Worm (Caenorhabditis elegans): ENCODE measurements around the gene str-165.

The str-165 gene

ce11 chrV:13830813-13831212 lies at the start of gene str-165:
Gene str-165 (plus strand): TSS chrV:13831113.
- TF ChIP-seq ceh-39 (tag; optimal IDR thresholded peaks at IDR 0.05): no peak
- TF ChIP-seq ceh-83 (GFP tag; optimal IDR thresholded peaks at IDR 0.05): no peak
- TF ChIP-seq zip-8 (tag; optimal IDR thresholded peaks at IDR 0.05): no peak
- TF ChIP-seq pha-4 (tag; optimal IDR thresholded peaks at IDR 0.05): no peak
- TF ChIP-seq lsy-2 (tag; optimal IDR thresholded peaks at IDR 0.05): no peak
- no peak for TF ChIP-seq ham-2 (GFP tag; optimal IDR thresholded peaks at IDR 0.05)
- TF ChIP-seq nhr-12 (tag; optimal IDR thresholded peaks at IDR 0.05): no peak
- no peak for TF ChIP-seq mls-2 (tag; optimal IDR thresholded peaks at IDR 0.05)
- no peak for TF ChIP-seq unc-62 (GFP tag; optimal IDR thresholded peaks at IDR 0.05)
- no peak for TF ChIP-seq snpc-4 (tag; optimal IDR thresholded peaks at IDR 0.05)
- TF ChIP-seq ceh-43 (GFP tag; optimal IDR thresholded peaks at IDR 0.05): no peak
- no peak for TF ChIP-seq lin-13 (tag; optimal IDR thresholded peaks at IDR 0.05)
- TF ChIP-seq unc-120 (tag; optimal IDR thresholded peaks at IDR 0.05; ENCODE audit: poor library complexity, severe bottlenecking): no peak
- TF ChIP-seq M03D4.4 (tag; optimal IDR thresholded peaks at IDR 0.05): no peak
- TF ChIP-seq ces-1 (GFP tag; optimal IDR thresholded peaks at IDR 0.05): no peak

DNA sequence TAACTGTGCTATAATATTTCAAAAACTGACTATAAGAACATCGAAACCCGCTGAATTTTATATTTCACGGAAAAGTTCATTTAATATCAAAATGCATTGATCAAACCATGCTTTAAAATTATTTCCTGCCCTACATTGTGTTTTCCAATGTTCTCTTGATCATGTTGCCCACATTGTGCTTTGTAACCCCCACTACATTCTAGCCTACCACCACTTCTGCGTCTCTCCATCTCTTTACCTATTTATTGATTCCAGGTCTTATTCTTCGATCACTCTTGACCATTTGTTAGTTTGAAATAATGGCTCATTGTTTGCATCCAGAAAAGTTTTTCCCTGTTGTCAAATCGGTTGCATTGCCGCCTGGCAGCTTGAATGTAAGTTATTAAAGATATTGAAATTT lies 48.7 kb upstream of the str-165 start, which contains the start of gene decr-1.1:
TSS of gene decr-1.1 (plus strand) at position 210 of the 400 bp plus-strand sequence.
- TF ChIP-seq mep-1 (tag; optimal IDR thresholded peaks at IDR 0.05): no peak
- peak; percentile 19 for TF ChIP-seq nhr-12 (tag; optimal IDR thresholded peaks at IDR 0.05)

ce11 chrV:13785767-13786166 lies 45.1 kb upstream of the str-165 start:
- TF ChIP-seq ceh-43 (GFP tag; optimal IDR thresholded peaks at IDR 0.05) (no peak), ceh-83 (GFP tag; optimal IDR thresholded peaks at IDR 0.05) (no peak), sptf-1 (tag; optimal IDR thresholded peaks at IDR 0.05) (no peak), sem-2 (GFP tag; optimal IDR thresholded peaks at IDR 0.05) (no peak), ces-1 (GFP tag; optimal IDR thresholded peaks at IDR 0.05) (no peak), drap-1 (GFP tag; optimal IDR thresholded peaks at IDR 0.05) (no peak), lin-13 (tag; optimal IDR thresholded peaks at IDR 0.05) (no peak), nhr-12 (tag; optimal IDR thresholded peaks at IDR 0.05) (no peak), unc-120 (tag; optimal IDR thresholded peaks at IDR 0.05; ENCODE audit: poor library complexity, severe bottlenecking) (no peak), ztf-11 (tag; optimal IDR thresholded peaks at IDR 0.05) (no peak), nhr-2 (tag; optimal IDR thresholded peaks at IDR 0.05) (no peak), elt-1 (tag; optimal IDR thresholded peaks at IDR 0.05; ENCODE audit: borderline replicate concordance, insufficient read depth) (no peak), flh-1 (GFP tag; optimal IDR thresholded peaks at IDR 0.05) (no peak), ham-2 (GFP tag; optimal IDR thresholded peaks at IDR 0.05) (no peak), mab-5 (tag; optimal IDR thresholded peaks at IDR 0.05) (no peak), unc-62 (GFP tag; optimal IDR thresholded peaks at IDR 0.05) (no peak), lin-32 (GFP tag; optimal IDR thresholded peaks at IDR 0.05) (no peak), nhr-28 (tag; optimal IDR thresholded peaks at IDR 0.05) (no peak), hlh-1 (tag; optimal IDR thresholded peaks at IDR 0.05) (no peak)

DNA sequence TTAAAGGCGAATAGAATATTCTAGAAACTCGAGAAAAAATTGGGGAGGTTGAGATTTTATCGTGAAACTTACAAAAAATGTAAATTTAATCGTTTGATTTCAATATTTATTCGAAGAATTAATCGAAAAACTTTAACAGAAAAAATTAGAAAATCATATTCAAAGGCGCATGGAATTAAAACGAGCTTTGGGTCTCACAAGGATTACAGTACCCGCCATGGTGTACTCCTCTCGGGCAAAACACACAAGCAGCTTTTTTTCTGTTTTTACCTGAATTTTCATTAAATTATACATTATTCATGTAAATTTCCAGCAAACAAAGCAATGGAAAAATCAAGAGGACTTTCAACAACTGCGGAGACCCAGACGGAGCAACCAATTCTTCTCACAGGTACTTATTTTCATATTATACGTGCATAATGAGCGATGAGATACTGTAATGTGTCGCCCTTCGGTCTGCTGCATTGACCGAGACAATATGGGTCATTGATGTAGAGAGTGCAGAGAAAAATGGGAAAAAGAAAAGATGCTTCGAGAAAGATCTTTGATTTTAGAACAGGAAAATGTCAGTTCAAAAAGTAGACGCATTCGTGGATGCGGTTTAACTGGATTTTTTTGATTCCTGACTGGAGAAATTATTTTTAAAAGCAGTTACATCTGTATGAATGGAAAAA lies 43.6 kb upstream of the str-165 start, which contains the start of the genes F53C11.4 and F53C11.5:
TSS of gene F53C11.4 (minus strand) at position 128 of the 674 bp plus-strand sequence.
TSS of gene F53C11.5 (plus strand) at position 325 of the 674 bp plus-strand sequence.
- no peak for TF ChIP-seq ceh-83 (GFP tag; optimal IDR thresholded peaks at IDR 0.05)
- TF ChIP-seq mab-5 (tag; optimal IDR thresholded peaks at IDR 0.05): no peak
- TF ChIP-seq unc-39 (tag; optimal IDR thresholded peaks at IDR 0.05): no peak
- no peak for TF ChIP-seq M03D4.4 (tag; optimal IDR thresholded peaks at IDR 0.05)
- no peak for TF ChIP-seq flh-1 (GFP tag; optimal IDR thresholded peaks at IDR 0.05)
- TF ChIP-seq cnd-1 (tag; optimal IDR thresholded peaks at IDR 0.05): no peak
- no peak for TF ChIP-seq hlh-1 (tag; optimal IDR thresholded peaks at IDR 0.05)
- peak; percentile 43 for TF ChIP-seq unc-62 (GFP tag; optimal IDR thresholded peaks at IDR 0.05)
- no peak for TF ChIP-seq tbx-8 (GFP tag; optimal IDR thresholded peaks at IDR 0.05)
- TF ChIP-seq sem-2 (GFP tag; optimal IDR thresholded peaks at IDR 0.05): no peak
- no peak for TF ChIP-seq ham-2 (GFP tag; optimal IDR thresholded peaks at IDR 0.05)
- no peak for TF ChIP-seq nhr-76 (tag; optimal IDR thresholded peaks at IDR 0.05)
- TF ChIP-seq blmp-1 (tag; optimal IDR thresholded peaks at IDR 0.05): no peak
- no peak for TF ChIP-seq nhr-12 (tag; optimal IDR thresholded peaks at IDR 0.05)
- no peak for TF ChIP-seq elt-3 (tag; optimal IDR thresholded peaks at IDR 0.05)
- peak; percentile 7 for TF ChIP-seq mep-1 (tag; optimal IDR thresholded peaks at IDR 0.05)
- TF ChIP-seq unc-120 (tag; optimal IDR thresholded peaks at IDR 0.05; ENCODE audit: poor library complexity, severe bottlenecking): peak; percentile 8
- TF ChIP-seq lin-32 (GFP tag; optimal IDR thresholded peaks at IDR 0.05): no peak
- TF ChIP-seq nhr-2 (tag; optimal IDR thresholded peaks at IDR 0.05): peak; percentile 98
- TF ChIP-seq nhr-237 (tag; optimal IDR thresholded peaks at IDR 0.05): peak; percentile 30
- TF ChIP-seq nhr-28 (tag; optimal IDR thresholded peaks at IDR 0.05): no peak
- no peak for TF ChIP-seq bed-3 (GFP tag; optimal IDR thresholded peaks at IDR 0.05)
- peak; percentile 42 for TF ChIP-seq lsy-2 (tag; optimal IDR thresholded peaks at IDR 0.05)
- TF ChIP-seq pha-4 (tag; optimal IDR thresholded peaks at IDR 0.05): no peak
